Fruit fly (Drosophila melanogaster): ENCODE measurements around the gene Cds.

Cds gene

DNA sequence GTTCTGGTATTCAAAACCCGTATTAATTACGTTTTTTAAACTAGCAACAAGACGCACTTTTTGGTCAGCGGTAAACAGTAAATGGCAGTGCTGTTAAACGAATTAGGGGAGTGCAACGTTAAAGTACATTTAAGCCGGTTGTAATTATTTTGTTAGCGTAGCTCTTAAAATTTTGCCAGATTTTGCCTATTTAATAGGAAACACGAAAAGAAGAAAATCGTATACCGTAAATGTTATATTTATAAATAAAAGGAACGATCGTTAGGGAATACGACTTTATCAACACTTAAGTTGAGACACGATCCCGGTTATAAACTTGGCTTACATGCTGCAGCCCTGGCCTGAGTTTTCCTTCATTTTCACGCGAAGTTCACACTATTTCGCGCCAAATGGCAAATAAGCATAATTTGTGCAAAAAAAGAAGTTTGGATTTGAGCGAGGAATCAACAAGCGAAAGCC is 9.9 kb downstream of the Cds start, which contains the start of the genes Setx and mus301 (continued):
- TF ChIP-seq Fer3 (tag; optimal IDR thresholded peaks at IDR 0.05) (peak; percentile 70), ato (GFP tag; IDR thresholded peaks at IDR 0.05; ENCODE audit: partially characterized antibody) (no peak), MBD-R2 (GFP tag; IDR thresholded peaks at IDR 0.05) (peak; percentile 96), hkb (optimal IDR thresholded peaks at IDR 0.05) (peak; percentile 92), hkb (GFP tag; IDR thresholded peaks at IDR 0.05) (peak; percentile 54; the same call in 1 of the 2 replicates), CG6854 (GFP tag; optimal IDR thresholded peaks at IDR 0.05) (no peak), corto (GFP tag; optimal IDR thresholded peaks at IDR 0.05) (peak; percentile 11), tin (GFP tag; optimal IDR thresholded peaks at IDR 0.05) (peak; percentile 85), MESR4 (GFP tag; optimal IDR thresholded peaks at IDR 0.05) (no peak), CG12104 (GFP tag; optimal IDR thresholded peaks at IDR 0.05) (peak; percentile 66), gcm2 (GFP tag; optimal IDR thresholded peaks at IDR 0.05) (peak; percentile 44), CG17912 (GFP tag; optimal IDR thresholded peaks at IDR 0.05) (peak; percentile 19), Ptx1 (GFP tag; IDR thresholded peaks at IDR 0.05) (peak; percentile 79), Dbx (GFP tag; IDR thresholded peaks at IDR 0.05) (peak; percentile 88), ems (GFP tag; optimal IDR thresholded peaks at IDR 0.05) (peak; percentile 87), CG11456 (GFP tag; IDR thresholded peaks at IDR 0.05) (peak; percentile 87), Tbp (GFP tag; optimal IDR thresholded peaks at IDR 0.05) (no peak), btn (GFP tag; optimal IDR thresholded peaks at IDR 0.05) (peak; percentile 58), ac (GFP tag; optimal IDR thresholded peaks at IDR 0.05) (no peak), CG31441 (GFP tag; IDR thresholded peaks at IDR 0.05) (no peak), esg (GFP tag; conservative IDR thresholded peaks at IDR 0.05) (peak; percentile 59), Rfx (GFP tag; IDR thresholded peaks at IDR 0.05) (peak; percentile 89), zfh1 (GFP tag; IDR thresholded peaks at IDR 0.05) (peak; percentile 73), CG31365 (tag; optimal IDR thresholded peaks at IDR 0.05) (no peak), sd (tag; optimal IDR thresholded peaks at IDR 0.05) (no peak), Kr (GFP tag; optimal IDR thresholded peaks at IDR 0.05) (no peak), CG14667 (GFP tag; IDR thresholded peaks at IDR 0.05) (peak; percentile 66), YL-1 (GFP tag; optimal IDR thresholded peaks at IDR 0.05) (peak; percentile 86), CG14050 (GFP tag; IDR thresholded peaks at IDR 0.05) (0 out of 3 replicates have a peak, but pooled peaks have one; percentile 10), CrebB (tag; optimal IDR thresholded peaks at IDR 0.05) (peak; percentile 10), Chrac-16 (GFP tag; optimal IDR thresholded peaks at IDR 0.05) (peak; percentile 84), CG9727 (GFP tag; optimal IDR thresholded peaks at IDR 0.05) (peak; percentile 82), CG12744 (GFP tag; optimal IDR thresholded peaks at IDR 0.05) (peak; percentile 73), CG7786 (GFP tag; optimal IDR thresholded peaks at IDR 0.05) (peak; percentile 83), CG18599 (GFP tag; optimal IDR thresholded peaks at IDR 0.05) (no peak), CG14965 (GFP tag; optimal IDR thresholded peaks at IDR 0.05; ENCODE audit: borderline replicate concordance) (no peak), dmrt99B (tag; optimal IDR thresholded peaks at IDR 0.05) (no peak), wdn (GFP tag; IDR thresholded peaks at IDR 0.05) (peak; percentile 66; the same call in 1 of the 2 replicates), CG11093 (GFP tag; IDR thresholded peaks at IDR 0.05) (peak; percentile 48; the same call in 1 of the 3 replicates), pb (GFP tag; optimal IDR thresholded peaks at IDR 0.05) (peak; percentile 40), Usf (GFP tag; optimal IDR thresholded peaks at IDR 0.05) (peak; percentile 52), NfI (GFP tag; optimal IDR thresholded peaks at IDR 0.05) (peak; percentile 80), unc-4 (GFP tag; IDR thresholded peaks at IDR 0.05; ENCODE audit: partially characterized antibody) (peak; percentile 17; the same call in 1 of the 2 replicates), CG11398 (GFP tag; optimal IDR thresholded peaks at IDR 0.05) (peak; percentile 27), seq (GFP tag; IDR thresholded peaks at IDR 0.05) (no peak), CG17568 (GFP tag; optimal IDR thresholded peaks at IDR 0.05) (no peak), wor (GFP tag; IDR thresholded peaks at IDR 0.05) (no peak), Drgx (GFP tag; IDR thresholded peaks at IDR 0.05) (no peak), dpn (GFP tag; optimal IDR thresholded peaks at IDR 0.05) (peak; percentile 83 to 90), mirr (GFP tag; optimal IDR thresholded peaks at IDR 0.05) (no peak), ATbp (GFP tag; optimal IDR thresholded peaks at IDR 0.05) (peak; percentile 30), bowl (GFP tag; IDR thresholded peaks at IDR 0.05) (no peak)
